Fruit fly (Drosophila melanogaster) whole organism, prepupa: ENCODE data around the gene Muted.

Experiments used
- Blimp-1 ChIP-seq: fragments of 200-800 bp; sonication (Bioruptor generic); optimal IDR thresholded peaks from 3 replicates; lab custom pipeline; 2017; ENCODE audit warnings: missing biosample characterization, missing genetic modification characterization, mild to moderate bottlenecking, moderate library complexity, missing genetic modification reagents
- CG11294 ChIP-seq: fragments of 200-800 bp; sonication (Bioruptor generic); IDR thresholded peaks from 2 replicates; pipeline ENCODE4 v1.3.6; 2022; ENCODE audit warnings: missing biosample characterization, missing genetic modification characterization
- CG11762 ChIP-seq: fragments of 200-800 bp; sonication (Bioruptor generic); optimal IDR thresholded peaks from 3 replicates; lab custom pipeline; 2016; ENCODE audit warnings: missing biosample characterization, missing genetic modification characterization; ENCODE audit not compliant: insufficient read depth
- CG11902 ChIP-seq: fragments of 200-800 bp; sonication (Bioruptor generic); optimal IDR thresholded peaks from 3 replicates; lab custom pipeline; 2016; ENCODE audit warnings: missing biosample characterization, missing genetic modification characterization
- CG15336 ChIP-seq: fragments of 200-800 bp; sonication (Bioruptor generic); IDR thresholded peaks from 2 replicates; pipeline ENCODE4 v1.3.6; 2022; ENCODE audit warnings: missing biosample characterization, missing genetic modification characterization
- CG31627 ChIP-seq: fragments of 200-800 bp; sonication (Bioruptor generic); optimal IDR thresholded peaks from 3 replicates; lab custom pipeline; 2016; ENCODE audit warnings: missing biosample characterization, missing genetic modification characterization
- CG32006 ChIP-seq: fragments of 200-800 bp; sonication (Bioruptor generic); optimal IDR thresholded peaks from 3 replicates; lab custom pipeline; 2017; ENCODE audit warnings: missing biosample characterization, mild to moderate bottlenecking, missing genetic modification characterization
- CG34406 ChIP-seq: fragments of 200-800 bp; sonication (Bioruptor generic); optimal IDR thresholded peaks from 3 replicates; lab custom pipeline; 2016; ENCODE audit warnings: missing biosample characterization, missing genetic modification characterization
- CG4318 ChIP-seq: fragments of 200-800 bp; sonication (Bioruptor generic); optimal IDR thresholded peaks from 3 replicates; lab custom pipeline; 2017; ENCODE audit warnings: missing biosample characterization, mild to moderate bottlenecking, missing genetic modification characterization
- CG6163 ChIP-seq: fragments of 200-800 bp; sonication (Bioruptor generic); IDR thresholded peaks from 3 replicates; pipeline ENCODE4 v1.3.6; 2022; ENCODE audit warnings: missing biosample characterization, missing genetic modification characterization
- CG6276 ChIP-seq: fragments of 200-800 bp; sonication (Bioruptor generic); optimal IDR thresholded peaks from 2 replicates; lab custom pipeline; 2017; ENCODE audit warnings: missing biosample characterization, mild to moderate bottlenecking, missing genetic modification characterization
- CG6808 ChIP-seq: fragments of 200-800 bp; sonication (Bioruptor generic); optimal IDR thresholded peaks from 3 replicates; lab custom pipeline; 2017; ENCODE audit warnings: missing biosample characterization, missing genetic modification characterization, mild to moderate bottlenecking, moderate library complexity, missing genetic modification reagents
- CG8119 ChIP-seq: fragments of 200-800 bp; sonication (Bioruptor generic); IDR thresholded peaks from 3 replicates; pipeline ENCODE4 v1.3.6; 2022; ENCODE audit warnings: missing biosample characterization, missing genetic modification characterization
- CG8319 ChIP-seq: fragments of 200-800 bp; sonication (Bioruptor generic); optimal IDR thresholded peaks from 3 replicates; lab custom pipeline; 2016; ENCODE audit warnings: missing biosample characterization, missing genetic modification characterization
- CG8632 ChIP-seq: fragments of 200-800 bp; sonication (Bioruptor generic); optimal IDR thresholded peaks from 3 replicates; lab custom pipeline; 2016; ENCODE audit warnings: missing biosample characterization, missing genetic modification characterization
- CG9139 ChIP-seq: fragments of 200-800 bp; sonication (Bioruptor generic); optimal IDR thresholded peaks from 3 replicates; lab custom pipeline; 2017; ENCODE audit warnings: missing biosample characterization, mild to moderate bottlenecking, missing genetic modification characterization
- Eip93F ChIP-seq: fragments of 200-800 bp; sonication (Bioruptor generic); optimal IDR thresholded peaks from 2 replicates; lab custom pipeline; 2016; ENCODE audit warnings: missing biosample characterization, mild to moderate bottlenecking, missing genetic modification characterization
- Ets96B ChIP-seq: fragments of 200-800 bp; optimal IDR thresholded peaks from 2 replicates; lab custom pipeline; 2019; ENCODE audit warnings: missing biosample characterization, mild to moderate bottlenecking, missing genetic modification characterization, moderate library complexity
- Hr38 ChIP-seq: sonication (Bioruptor generic); optimal IDR thresholded peaks from 2 replicates; lab custom pipeline; 2016; ENCODE audit warnings: missing biosample characterization, missing genetic modification characterization
- Hr39 ChIP-seq: fragments of 200-800 bp; sonication (Bioruptor generic); optimal IDR thresholded peaks from 2 replicates; lab custom pipeline; 2016; ENCODE audit warnings: missing biosample characterization, missing genetic modification characterization
- Hr4 ChIP-seq: fragments of 200-800 bp; sonication (Bioruptor generic); optimal IDR thresholded peaks from 3 replicates; lab custom pipeline; 2016; ENCODE audit warnings: missing biosample characterization, missing genetic modification characterization
- Lpt ChIP-seq: fragments of 200-800 bp; sonication (Bioruptor generic); optimal IDR thresholded peaks from 3 replicates; lab custom pipeline; 2016; ENCODE audit warnings: missing biosample characterization, missing genetic modification characterization
- Met ChIP-seq: fragments of 200-800 bp; sonication (Bioruptor generic); optimal IDR thresholded peaks from 3 replicates; lab custom pipeline; 2016; ENCODE audit warnings: missing biosample characterization, missing genetic modification characterization
- OdsH ChIP-seq: fragments of 200-800 bp; sonication (Bioruptor generic); optimal IDR thresholded peaks from 3 replicates; lab custom pipeline; 2016; ENCODE audit warnings: missing biosample characterization, missing genetic modification characterization
- Sox15 ChIP-seq: fragments of 200-800 bp; sonication (Bioruptor generic); optimal IDR thresholded peaks from 3 replicates; lab custom pipeline; 2016; ENCODE audit warnings: missing biosample characterization, missing genetic modification characterization
- acj6 ChIP-seq: fragments of 200-800 bp; sonication (Bioruptor generic); optimal IDR thresholded peaks from 3 replicates; lab custom pipeline; 2016; ENCODE audit warnings: missing biosample characterization, missing genetic modification characterization
- cyc ChIP-seq: fragments of 200-800 bp; sonication (Bioruptor generic); optimal IDR thresholded peaks from 3 replicates; lab custom pipeline; 2016; ENCODE audit warnings: missing biosample characterization, missing genetic modification characterization
- dsx ChIP-seq: fragments of 200-800 bp; optimal IDR thresholded peaks from 3 replicates; lab custom pipeline; 2019; ENCODE audit warnings: missing biosample characterization, mild to moderate bottlenecking, missing genetic modification characterization, moderate library complexity; ENCODE audit not compliant: poor library complexity, severe bottlenecking
- esn ChIP-seq: fragments of 200-800 bp; sonication (Bioruptor generic); optimal IDR thresholded peaks from 2 replicates; lab custom pipeline; 2016; ENCODE audit warnings: missing biosample characterization, mild to moderate bottlenecking, missing genetic modification characterization, moderate library complexity
- fd59A ChIP-seq: fragments of 200-800 bp; sonication (Bioruptor generic); optimal IDR thresholded peaks from 2 replicates; lab custom pipeline; 2017; ENCODE audit warnings: missing biosample characterization, mild to moderate bottlenecking, missing genetic modification characterization, missing genetic modification reagents
- fd85E ChIP-seq: fragments of 200-800 bp; sonication (Bioruptor generic); optimal IDR thresholded peaks from 3 replicates; lab custom pipeline; 2016; ENCODE audit warnings: missing biosample characterization, missing genetic modification characterization
- fkh ChIP-seq: fragments of 200-800 bp; sonication (Bioruptor generic); optimal IDR thresholded peaks from 3 replicates; lab custom pipeline; 2017; ENCODE audit warnings: missing biosample characterization, mild to moderate bottlenecking, missing genetic modification characterization, moderate library complexity
- lz ChIP-seq: fragments of 200-800 bp; sonication (Bioruptor generic); optimal IDR thresholded peaks from 3 replicates; lab custom pipeline; 2016; ENCODE audit warnings: missing biosample characterization, missing genetic modification characterization
- pdm3 ChIP-seq: fragments of 200-800 bp; sonication (Bioruptor generic); optimal IDR thresholded peaks from 3 replicates; lab custom pipeline; 2016; ENCODE audit warnings: missing biosample characterization, missing genetic modification characterization
- salr ChIP-seq, 2 experiments: fragments of 200-800 bp; sonication (Bioruptor generic); optimal IDR thresholded peaks; 3 replicates each; lab custom pipeline; 2016 to 2018; ENCODE audit warnings: missing biosample characterization in 2 of 2, missing genetic modification characterization in 2 of 2, mild to moderate bottlenecking in 1 of 2
- spab ChIP-seq: fragments of 200-800 bp; sonication (Bioruptor generic); optimal IDR thresholded peaks from 2 replicates; lab custom pipeline; 2017; ENCODE audit warnings: missing biosample characterization, mild to moderate bottlenecking, missing genetic modification characterization, missing genetic modification reagents
- ss ChIP-seq, 2 experiments: fragments of 200-800 bp; sonication (Bioruptor generic); optimal IDR thresholded peaks; 2 replicates in 1 of 2; 3 replicates in 1 of 2; lab custom pipeline; 2017 to 2018; ENCODE audit warnings: mild to moderate bottlenecking in 2 of 2, missing biosample characterization in 2 of 2, missing genetic modification characterization in 2 of 2, moderate library complexity in 1 of 2
- svp ChIP-seq: fragments of 200-800 bp; sonication (Bioruptor generic); peaks from one replicate; lab custom pipeline; 2016; ENCODE audit warnings: missing biosample characterization, missing genetic modification characterization
- topi ChIP-seq: fragments of 200-800 bp; sonication (Bioruptor generic); optimal IDR thresholded peaks from 3 replicates; lab custom pipeline; 2016; ENCODE audit warnings: missing biosample characterization, missing genetic modification characterization

Gene Muted

DNA sequence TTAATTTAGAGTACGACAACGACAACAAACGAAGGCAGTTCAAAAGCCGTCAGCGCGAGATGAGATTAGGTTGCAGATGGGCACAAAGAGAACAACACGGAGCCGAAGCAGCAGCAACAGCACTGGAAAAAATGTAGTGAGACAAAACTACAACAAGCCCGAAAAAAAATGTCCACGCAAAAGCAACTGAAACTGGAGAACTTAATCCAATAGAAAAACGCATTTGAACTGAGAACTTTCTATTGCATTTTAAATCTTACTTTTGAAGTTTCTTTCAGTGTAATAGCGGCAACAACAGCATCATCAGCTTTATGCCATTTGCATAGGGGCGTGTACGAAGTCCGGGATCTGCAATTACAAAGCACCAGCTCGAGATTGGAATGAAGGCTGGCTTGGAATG, 22.9 kb upstream of the Muted start (continued):
- TF ChIP-seq Hr4: peak; percentile 48
- no peak for TF ChIP-seq Hr38
- no peak for TF ChIP-seq fkh (GFP tag; lab: Kevin White, UChicago)
- TF ChIP-seq CG6276: peak; percentile 27
- peak; percentile 56 for TF ChIP-seq CG34406 (GFP tag; lab: Kevin White, UChicago)
- peak; percentile 71 for TF ChIP-seq fd59A
- peak; percentile 40 for TF ChIP-seq CG11902 (GFP tag; lab: Kevin White, UChicago)
- peak; percentile 61 for TF ChIP-seq CG9139 (GFP tag; lab: Kevin White, UChicago)
- peak; percentile 68 for TF ChIP-seq topi (GFP tag; lab: Kevin White, UChicago)
- peak; percentile 26 for TF ChIP-seq Lpt (GFP tag; lab: Kevin White, UChicago)
- peak; percentile 64 for TF ChIP-seq pdm3 (GFP tag; lab: Kevin White, UChicago)
- TF ChIP-seq fd85E (GFP tag; lab: Kevin White, UChicago): peak; percentile 5
- TF ChIP-seq svp (GFP tag; lab: Kevin White, UChicago): peak; percentile 81
- peak; percentile 68 for TF ChIP-seq cyc
- peak; percentile 61 for TF ChIP-seq lz
- peak; percentile 29; the same call in 1 of the 2 replicates for TF ChIP-seq CG15336 (GFP tag; lab: Robert Waterston, UW)
- TF ChIP-seq Met (GFP tag; lab: Kevin White, UChicago): peak; percentile 66
- TF ChIP-seq dsx (GFP tag; lab: Kevin White, UChicago): peak; percentile 68
- TF ChIP-seq CG6163 (GFP tag; lab: Robert Waterston, UW): peak; percentile 79
- TF ChIP-seq ss (GFP tag; optimal IDR thresholded peaks at IDR 0.05; lab: Kevin White, UChicago): peak in 1 of 2 experiments; percentile 70
- TF ChIP-seq Eip93F: no peak
- TF ChIP-seq CG32006: peak; percentile 56
- peak; percentile 63 for TF ChIP-seq CG31627 (GFP tag; lab: Kevin White, UChicago)
- peak; percentile 66 for TF ChIP-seq acj6 (GFP tag; lab: Kevin White, UChicago)
- no peak for TF ChIP-seq CG4318 (GFP tag; lab: Kevin White, UChicago)
- peak; percentile 34 for TF ChIP-seq CG11762 (GFP tag; lab: Kevin White, UChicago)
- peak; percentile 29 to 65 for TF ChIP-seq salr (GFP tag; optimal IDR thresholded peaks at IDR 0.05; lab: Kevin White, UChicago)
- no peak for TF ChIP-seq Blimp-1
- peak; percentile 59 for TF ChIP-seq esn (GFP tag; lab: Kevin White, UChicago)
- peak; percentile 64 for TF ChIP-seq OdsH (GFP tag; lab: Kevin White, UChicago)
- TF ChIP-seq CG8119 (GFP tag; lab: Robert Waterston, UW): peak; percentile 51; the same call in 1 of the 3 replicates
- peak; percentile 52 for TF ChIP-seq CG8319 (GFP tag; lab: Kevin White, UChicago)
- TF ChIP-seq CG6808 (GFP tag; lab: Kevin White, UChicago): peak; percentile 63

DNA sequence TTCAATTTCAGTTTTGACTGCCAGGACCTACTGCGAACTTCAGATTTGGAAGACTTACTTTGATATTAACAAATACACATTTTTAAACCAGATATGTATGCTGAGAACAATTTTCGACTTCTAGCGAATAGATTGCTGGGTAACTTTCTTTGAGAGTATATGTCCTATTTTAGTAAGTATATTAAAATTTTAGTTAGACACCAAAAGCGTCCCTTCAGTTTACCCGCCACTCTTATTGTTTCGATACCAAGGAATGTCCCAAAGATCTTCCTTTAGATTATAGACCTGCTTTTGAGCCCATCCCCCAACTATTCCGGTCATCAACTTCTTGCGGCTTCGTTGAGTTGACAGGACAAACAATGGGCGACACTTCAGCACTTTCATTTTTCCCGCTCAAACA, 22.2 kb upstream of the Muted start, which contains the start of gene CG5388:
CG5388 (minus strand) TSS at position 101 of the 400 bp plus-strand sequence.
- TF ChIP-seq fkh (GFP tag; lab: Kevin White, UChicago): no peak
- TF ChIP-seq Eip93F: no peak
- TF ChIP-seq CG11902 (GFP tag; lab: Kevin White, UChicago): no peak
- TF ChIP-seq CG8632 (GFP tag; lab: Kevin White, UChicago): no peak
- no peak for TF ChIP-seq Ets96B (tag; lab: Kevin White, UChicago)
- TF ChIP-seq Met (GFP tag; lab: Kevin White, UChicago): no peak
- no peak for TF ChIP-seq CG6163 (GFP tag; lab: Robert Waterston, UW)
- no peak for TF ChIP-seq esn (GFP tag; lab: Kevin White, UChicago)
- no peak for TF ChIP-seq spab (GFP tag; lab: Kevin White, UChicago)
- no peak for TF ChIP-seq CG11762 (GFP tag; lab: Kevin White, UChicago)
- TF ChIP-seq Lpt (GFP tag; lab: Kevin White, UChicago): no peak
- no peak for TF ChIP-seq Sox15
- no peak for TF ChIP-seq CG4318 (GFP tag; lab: Kevin White, UChicago)
- no peak for TF ChIP-seq CG9139 (GFP tag; lab: Kevin White, UChicago)
- TF ChIP-seq CG11294: no peak
- no peak for TF ChIP-seq Hr39 (GFP tag; lab: Kevin White, UChicago)
